Worm (Caenorhabditis elegans) whole organism, L1 larva: Measurements from ENCODE around the gene F12E12.2.

ENCODE experiments used
- C04F5.9 ChIP-seq: sonication (generic microtip); optimal IDR thresholded peaks from 2 replicates; lab custom pipeline; 2016; ENCODE audit warnings: missing genetic modification characterization, missing compliant biosample characterization
- Y116A8C.19 ChIP-seq: sonication (generic microtip); optimal IDR thresholded peaks from 2 replicates; lab custom pipeline; 2016; ENCODE audit warnings: missing compliant biosample characterization, missing genetic modification characterization, borderline replicate concordance
- ama-1 ChIP-seq: fragments of 150-350 bp; optimal IDR thresholded peaks from 2 replicates; lab custom pipeline; 2014
- blmp-1 ChIP-seq: fragments of 150-350 bp; optimal IDR thresholded peaks from 2 replicates; lab custom pipeline; 2014; ENCODE audit warnings: missing biosample characterization, missing genetic modification characterization
- ceh-63 ChIP-seq: fragments of 200-800 bp; sonication (Bioruptor generic); optimal IDR thresholded peaks from 2 replicates; lab custom pipeline; 2018; ENCODE audit warnings: mild to moderate bottlenecking, missing genetic modification characterization, missing compliant biosample characterization
- ceh-8 ChIP-seq: fragments of 200-800 bp; sonication (Bioruptor generic); optimal IDR thresholded peaks from 2 replicates; lab custom pipeline; 2018; ENCODE audit warnings: mild to moderate bottlenecking, missing genetic modification characterization, moderate library complexity, missing compliant biosample characterization
- ceh-82 ChIP-seq, 3 experiments: fragments of 150-350 bp in 1 of 3; sonication (generic microtip) in 2 of 3; optimal IDR thresholded peaks; 2 replicates each; lab custom pipeline; 2014 to 2017; ENCODE audit warnings: missing biosample characterization in 3 of 3, missing genetic modification characterization in 3 of 3
- ceh-88 ChIP-seq: fragments of 200-800 bp; sonication (Bioruptor generic); IDR thresholded peaks from 2 replicates; pipeline ENCODE4 v1.3.6; 2022; ENCODE audit warnings: missing genetic modification characterization, missing compliant biosample characterization
- ceh-90 ChIP-seq: sonication (generic microtip); optimal IDR thresholded peaks from 2 replicates; lab custom pipeline; 2016; ENCODE audit warnings: missing genetic modification characterization, missing compliant biosample characterization
- dpl-1 ChIP-seq, 3 experiments: fragments of 150-350 bp in 2 of 3; sonication (generic microtip) in 1 of 3; optimal IDR thresholded peaks; 2 replicates each; lab custom pipeline; 2014 to 2017; ENCODE audit warnings: missing biosample characterization in 3 of 3, missing genetic modification characterization in 3 of 3, missing genetic modification reagents in 3 of 3
- dsc-1 ChIP-seq: sonication (generic microtip); optimal IDR thresholded peaks from 2 replicates; lab custom pipeline; 2016; ENCODE audit warnings: mild to moderate bottlenecking, missing genetic modification characterization, missing compliant biosample characterization
- egl-13 ChIP-seq: sonication (generic microtip); optimal IDR thresholded peaks from 2 replicates; lab custom pipeline; 2016; ENCODE audit warnings: missing genotype, missing genetic modification reagents, missing genetic modification characterization, missing compliant biosample characterization
- egl-27 ChIP-seq, 2 experiments: fragments of 150-350 bp in 1 of 2; sonication (generic microtip); optimal IDR thresholded peaks; 3 replicates each; lab custom pipeline; 2017 to 2018; ENCODE audit warnings: missing biosample characterization in 2 of 2, missing genetic modification characterization in 2 of 2, missing genetic modification reagents in 2 of 2
- elt-2 ChIP-seq: sonication (generic microtip); optimal IDR thresholded peaks from 2 replicates; lab custom pipeline; 2016; ENCODE audit warnings: missing genetic modification characterization, mild to moderate bottlenecking, inconsistent platforms, missing compliant biosample characterization, missing genetic modification reagents
- fkh-4 ChIP-seq: sonication (generic microtip); optimal IDR thresholded peaks from 2 replicates; lab custom pipeline; 2016; ENCODE audit warnings: missing compliant biosample characterization, missing genetic modification characterization, borderline replicate concordance
- fos-1 ChIP-seq: fragments of 150-350 bp; optimal IDR thresholded peaks from 2 replicates; lab custom pipeline; 2014; ENCODE audit warnings: missing biosample characterization, missing genetic modification characterization
- hlh-4 ChIP-seq: sonication (generic microtip); optimal IDR thresholded peaks from 2 replicates; lab custom pipeline; 2016; ENCODE audit warnings: mild to moderate bottlenecking, missing genetic modification characterization, missing compliant biosample characterization
- irx-1 ChIP-seq: sonication (generic microtip); optimal IDR thresholded peaks from 2 replicates; lab custom pipeline; 2016; ENCODE audit warnings: missing genetic modification characterization, missing compliant biosample characterization
- jun-1 ChIP-seq: fragments of 150-350 bp; optimal IDR thresholded peaks from 2 replicates; lab custom pipeline; 2014; ENCODE audit warnings: missing biosample characterization, missing genetic modification reagents, missing genetic modification characterization
- lin-13 ChIP-seq: fragments of 150-350 bp; optimal IDR thresholded peaks from 2 replicates; lab custom pipeline; 2014; ENCODE audit warnings: missing biosample characterization, missing genetic modification reagents, missing genetic modification characterization
- lin-35 ChIP-seq, 2 experiments: fragments of 150-350 bp; optimal IDR thresholded peaks; 2 replicates each; lab custom pipeline; 2014; ENCODE audit warnings: missing biosample characterization in 2 of 2, missing genetic modification characterization in 2 of 2, missing genetic modification reagents in 2 of 2
- lin-39 ChIP-seq: fragments of 150-350 bp; optimal IDR thresholded peaks from 2 replicates; lab custom pipeline; 2014; ENCODE audit warnings: missing biosample characterization, missing genetic modification reagents, missing genetic modification characterization
- lir-3 ChIP-seq: sonication (generic microtip); optimal IDR thresholded peaks from 2 replicates; lab custom pipeline; 2016; ENCODE audit warnings: mild to moderate bottlenecking, missing genetic modification characterization, moderate library complexity, missing compliant biosample characterization; ENCODE audit not compliant: poor library complexity
- lsy-2 ChIP-seq, 2 experiments: fragments of 150-350 bp; optimal IDR thresholded peaks; 2 replicates each; lab custom pipeline; 2014; ENCODE audit warnings: missing biosample characterization in 2 of 2, missing genetic modification characterization in 2 of 2
- mdl-1 ChIP-seq, 2 experiments: fragments of 150-350 bp; optimal IDR thresholded peaks; 2 replicates each; lab custom pipeline; 2014 to 2017; ENCODE audit warnings: missing biosample characterization in 2 of 2, missing genetic modification characterization in 2 of 2, inconsistent platforms in 1 of 2
- mef-2 ChIP-seq: fragments of 150-350 bp; optimal IDR thresholded peaks from 2 replicates; lab custom pipeline; 2014; ENCODE audit warnings: missing biosample characterization, missing genetic modification characterization
- nhr-11 ChIP-seq: fragments of 150-350 bp; optimal IDR thresholded peaks from 2 replicates; lab custom pipeline; 2014; ENCODE audit warnings: missing biosample characterization, missing genetic modification characterization
- nhr-84 ChIP-seq: sonication (generic microtip); optimal IDR thresholded peaks from 2 replicates; lab custom pipeline; 2017; ENCODE audit warnings: missing biosample characterization, missing genetic modification characterization
- nhr-85 ChIP-seq: sonication (generic microtip); peaks from one replicate; lab custom pipeline; 2016; ENCODE audit warnings: missing genetic modification characterization, inconsistent platforms, missing compliant biosample characterization
- nhr-90 ChIP-seq: sonication (generic microtip); optimal IDR thresholded peaks from 2 replicates; lab custom pipeline; 2016; ENCODE audit warnings: mild to moderate bottlenecking, missing genetic modification characterization, missing compliant biosample characterization; ENCODE audit not compliant: poor library complexity
- pag-3 ChIP-seq: sonication (generic microtip); optimal IDR thresholded peaks from 2 replicates; lab custom pipeline; 2017; ENCODE audit warnings: missing genetic modification characterization, mild to moderate bottlenecking, missing compliant biosample characterization, antibody characterized with exemption, borderline replicate concordance; ENCODE audit not compliant: insufficient read depth
- pax-3 ChIP-seq: fragments of 200-800 bp; sonication (Bioruptor generic); optimal IDR thresholded peaks from 2 replicates; lab custom pipeline; 2018; ENCODE audit warnings: mild to moderate bottlenecking, missing genetic modification characterization, moderate library complexity, missing compliant biosample characterization
- pqm-1 ChIP-seq: sonication (generic microtip); optimal IDR thresholded peaks from 3 replicates; lab custom pipeline; 2017; ENCODE audit warnings: missing biosample characterization, missing genetic modification characterization
- rnt-1 ChIP-seq: sonication (generic microtip); optimal IDR thresholded peaks from 2 replicates; lab custom pipeline; 2016; ENCODE audit warnings: mild to moderate bottlenecking, missing genetic modification characterization, moderate library complexity, missing compliant biosample characterization
- skn-1 ChIP-seq: fragments of 150-350 bp; optimal IDR thresholded peaks from 2 replicates; lab custom pipeline; 2014; ENCODE audit warnings: missing biosample characterization, missing genetic modification characterization
- snpc-4 ChIP-seq: fragments of 150-350 bp; optimal IDR thresholded peaks from 2 replicates; lab custom pipeline; 2014; ENCODE audit warnings: missing biosample characterization, missing genetic modification characterization
- sox-4 ChIP-seq: sonication (generic microtip); optimal IDR thresholded peaks from 2 replicates; lab custom pipeline; 2016; ENCODE audit warnings: missing genetic modification characterization, missing compliant biosample characterization
- sptf-1 ChIP-seq: fragments of 150-350 bp; optimal IDR thresholded peaks from 2 replicates; lab custom pipeline; 2014; ENCODE audit warnings: missing biosample characterization, missing genetic modification characterization
- sup-37 ChIP-seq: fragments of 200-800 bp; sonication (Bioruptor generic); optimal IDR thresholded peaks from 2 replicates; lab custom pipeline; 2018; ENCODE audit warnings: mild to moderate bottlenecking, missing genetic modification characterization, missing compliant biosample characterization
- swsn-7 ChIP-seq: sonication (generic microtip); optimal IDR thresholded peaks from 2 replicates; lab custom pipeline; 2016; ENCODE audit warnings: missing genetic modification characterization, missing compliant biosample characterization
- tbx-2 ChIP-seq: sonication (generic microtip); optimal IDR thresholded peaks from 2 replicates; lab custom pipeline; 2016; ENCODE audit warnings: missing genetic modification characterization, missing compliant biosample characterization
- tlp-1 ChIP-seq: fragments of 150-350 bp; optimal IDR thresholded peaks from 2 replicates; lab custom pipeline; 2014; ENCODE audit warnings: missing biosample characterization, missing genetic modification characterization
- unc-130 ChIP-seq: fragments of 150-350 bp; optimal IDR thresholded peaks from 2 replicates; lab custom pipeline; 2017; ENCODE audit warnings: missing biosample characterization, missing genetic modification characterization, inconsistent platforms
- unc-86 ChIP-seq: sonication (generic microtip); optimal IDR thresholded peaks from 2 replicates; lab custom pipeline; 2016; ENCODE audit warnings: missing genetic modification characterization, missing compliant biosample characterization
- vab-15 ChIP-seq: sonication (generic microtip); optimal IDR thresholded peaks from 2 replicates; lab custom pipeline; 2017; ENCODE audit warnings: missing genotype, mild to moderate bottlenecking, missing genetic modification characterization, missing compliant biosample characterization
- zag-1 ChIP-seq: fragments of 150-350 bp; optimal IDR thresholded peaks from 2 replicates; lab custom pipeline; 2014; ENCODE audit warnings: missing biosample characterization, missing genetic modification characterization
- ztf-4 ChIP-seq: fragments of 150-350 bp; optimal IDR thresholded peaks from 2 replicates; lab custom pipeline; 2014; ENCODE audit warnings: missing biosample characterization, missing genetic modification characterization

The F12E12.2 gene

ce11 chrII:3782309-3783000 is 42.7 kb downstream of the F12E12.2 start, which contains the start of gene T24E12.2:
TSS of gene T24E12.2 (plus strand) at chrII:3782950.
- TF ChIP-seq ama-1 (lab: Kevin White, UChicago) = no peak
- no peak for TF ChIP-seq lir-3
- no peak for TF ChIP-seq zag-1 (tag; lab: Kevin White, UChicago)
- no peak for TF ChIP-seq fos-1 (tag; lab: Kevin White, UChicago)
- TF ChIP-seq nhr-11 (tag; lab: Kevin White, UChicago) = no peak
- TF ChIP-seq vab-15 (tag; lab: Kevin White, UChicago) = no peak
- no peak for TF ChIP-seq jun-1 (tag; lab: Kevin White, UChicago)
- TF ChIP-seq blmp-1 (tag; lab: Kevin White, UChicago) = no peak
- no peak for TF ChIP-seq hlh-4 (tag; lab: Kevin White, UChicago)

ce11 chrII:3785257-3785656 is 45.5 kb downstream of the F12E12.2 start, which contains the start of gene T24E12.1:
TSS of gene T24E12.1 (plus strand) at chrII:3785557.
- TF ChIP-seq Y116A8C.19 (no peak), C04F5.9 (tag; lab: Kevin White, UChicago) (no peak)

- TF ChIP-seq vab-15 (tag; lab: Kevin White, UChicago) (no peak), dsc-1 (tag; lab: Kevin White, UChicago) (no peak), sup-37 (GFP tag; lab: Kevin White, UChicago) (no peak), ceh-8 (GFP tag; lab: Kevin White, UChicago) (no peak), ceh-82 (tag; optimal IDR thresholded peaks at IDR 0.05; lab: Kevin White, UChicago) (no peak), dpl-1 (GFP tag; optimal IDR thresholded peaks at IDR 0.05; lab: Kevin White, UChicago) (no peak), irx-1 (no peak), nhr-84 (tag; lab: Kevin White, UChicago) (no peak), lin-39 (no peak), Y116A8C.19 (no peak), sptf-1 (tag; lab: Kevin White, UChicago) (no peak), pag-3 (tag; lab: Kevin White, UChicago) (no peak), unc-130 (tag; lab: Kevin White, UChicago) (no peak), tbx-2 (no peak), mdl-1 (tag; optimal IDR thresholded peaks at IDR 0.05; lab: Kevin White, UChicago) (no peak), ztf-4 (tag; lab: Kevin White, UChicago) (no peak), fkh-4 (tag; lab: Kevin White, UChicago) (no peak), mef-2 (no peak)
These were observed 46.0 kb downstream of the F12E12.2 start for ce11 chrII:3785756-3786155.

- TF ChIP-seq swsn-7 (tag; lab: Kevin White, UChicago) = no peak
- TF ChIP-seq lin-13 (GFP tag; lab: Kevin White, UChicago) = no peak
- no peak for TF ChIP-seq egl-27 (tag; optimal IDR thresholded peaks at IDR 0.05; lab: Kevin White, UChicago)
- TF ChIP-seq ceh-88 (GFP tag; lab: Robert Waterston, UW) = no peak
- peak; percentile 79 for TF ChIP-seq pax-3 (tag; lab: Kevin White, UChicago)
- no peak for TF ChIP-seq unc-130 (tag; lab: Kevin White, UChicago)
- peak; percentile 99 for TF ChIP-seq pqm-1 (tag; lab: Kevin White, UChicago)
- no peak for TF ChIP-seq ceh-63
- TF ChIP-seq nhr-85 (tag; lab: Kevin White, UChicago) = no peak
- TF ChIP-seq jun-1 (tag; lab: Kevin White, UChicago) = peak; percentile 88
- no peak for TF ChIP-seq rnt-1 (tag; lab: Kevin White, UChicago)
- no peak for TF ChIP-seq sptf-1 (tag; lab: Kevin White, UChicago)
- TF ChIP-seq snpc-4 (tag; lab: Kevin White, UChicago) = no peak
- no peak for TF ChIP-seq blmp-1 (tag; lab: Kevin White, UChicago)
- TF ChIP-seq nhr-90 (tag; lab: Kevin White, UChicago) = peak; percentile 47
- no peak for TF ChIP-seq ceh-90
- TF ChIP-seq egl-13 (tag; lab: Kevin White, UChicago) = no peak
- peak in 1 of 2 experiments; percentile 58 for TF ChIP-seq lsy-2 (tag; optimal IDR thresholded peaks at IDR 0.05; lab: Kevin White, UChicago)
- TF ChIP-seq elt-2 (tag; lab: Kevin White, UChicago) = peak; percentile 100
- peak in 1 of 2 experiments; percentile 70 for TF ChIP-seq lin-35 (GFP tag; optimal IDR thresholded peaks at IDR 0.05; lab: Kevin White, UChicago)
- TF ChIP-seq ceh-8 (GFP tag; lab: Kevin White, UChicago) = peak; percentile 87
- TF ChIP-seq tlp-1 (tag; lab: Kevin White, UChicago) = peak; percentile 91
- TF ChIP-seq skn-1 (tag; lab: Kevin White, UChicago) = no peak
- TF ChIP-seq sox-4 = no peak
- TF ChIP-seq ama-1 (lab: Kevin White, UChicago) = no peak
- TF ChIP-seq unc-86 (tag; lab: Kevin White, UChicago) = no peak
These were observed 46.8 kb downstream of the F12E12.2 start for ce11 chrII:3786538-3786937.
